Worm (Caenorhabditis elegans): ENCODE results near the gene srz-70.
"Not testable (repeated sequence)": the region's sequence is repeated elsewhere in the genome, so short reads cannot be mapped to it uniquely, and the experiment has no call there.

srz-70 gene

ce11 chrIV:3439354-3439753 lies 39.5 kb downstream of the srz-70 start, which contains the start of gene grd-3:
TSS of gene grd-3 (plus strand) at chrIV:3439655.
- TF ChIP-seq C08G9.2 (tag; optimal IDR thresholded peaks at IDR 0.05) (no peak), npax-4 (tag; optimal IDR thresholded peaks at IDR 0.05) (no peak), ceh-2 (tag; optimal IDR thresholded peaks at IDR 0.05) (no peak), rnt-1 (tag; optimal IDR thresholded peaks at IDR 0.05) (no peak), ceh-45 (GFP tag; IDR thresholded peaks at IDR 0.05) (no peak), ama-1 (optimal IDR thresholded peaks at IDR 0.05) (no peak), hlh-15 (tag; optimal IDR thresholded peaks at IDR 0.05) (no peak), unc-55 (GFP tag; optimal IDR thresholded peaks at IDR 0.05) (no peak), pros-1 (tag; optimal IDR thresholded peaks at IDR 0.05) (no peak), madf-2 (tag; optimal IDR thresholded peaks at IDR 0.05) (no peak), sdc-2 (tag; optimal IDR thresholded peaks at IDR 0.05) (no peak), hlh-6 (tag; optimal IDR thresholded peaks at IDR 0.05) (no peak), lim-6 (tag; optimal IDR thresholded peaks at IDR 0.05) (no peak), T23F11.4 (GFP tag; optimal IDR thresholded peaks at IDR 0.05) (no peak), nhr-11 (tag; optimal IDR thresholded peaks at IDR 0.05) (no peak), fkh-10 (GFP tag; optimal IDR thresholded peaks at IDR 0.05) (no peak), Y22D7AL.16 (tag; optimal IDR thresholded peaks at IDR 0.05) (no peak), gmeb-2 (tag; optimal IDR thresholded peaks at IDR 0.05) (no peak), C38D4.7 (GFP tag; optimal IDR thresholded peaks at IDR 0.05) (no peak), unc-86 (tag; optimal IDR thresholded peaks at IDR 0.05) (no peak)

- TF ChIP-seq dve-1 (tag; optimal IDR thresholded peaks at IDR 0.05): no peak
Observed at ce11 chrIV:3438022-3438421, 40.8 kb downstream of the srz-70 start, which contains the start of gene grd-13. TSS of gene grd-13 (plus strand) at chrIV:3438312.

ce11 chrIV:3436021-3436420 lies 42.8 kb downstream of the srz-70 start, which contains the start of gene srz-32:
TSS of gene srz-32 (plus strand) at chrIV:3436321.
- TF ChIP-seq ceh-18 (tag; optimal IDR thresholded peaks at IDR 0.05) (no peak), nhr-11 (tag; optimal IDR thresholded peaks at IDR 0.05) (no peak), F13H6.1 (tag; optimal IDR thresholded peaks at IDR 0.05) (no peak), hlh-15 (tag; optimal IDR thresholded peaks at IDR 0.05) (no peak), hlh-30 (tag; optimal IDR thresholded peaks at IDR 0.05; ENCODE audit: insufficient read depth) (no peak), unc-86 (tag; optimal IDR thresholded peaks at IDR 0.05) (no peak), ceh-48 (tag; optimal IDR thresholded peaks at IDR 0.05) (no peak), K09A11.1 (tag; optimal IDR thresholded peaks at IDR 0.05; ENCODE audit: insufficient read depth) (no peak), dve-1 (tag; optimal IDR thresholded peaks at IDR 0.05) (no peak), sox-2 (GFP tag; IDR thresholded peaks at IDR 0.05) (no peak), syd-9 (tag; optimal IDR thresholded peaks at IDR 0.05) (no peak), unc-55 (GFP tag; optimal IDR thresholded peaks at IDR 0.05) (no peak), ceh-2 (tag; optimal IDR thresholded peaks at IDR 0.05) (no peak), mec-3 (tag; optimal IDR thresholded peaks at IDR 0.05; ENCODE audit: borderline replicate concordance) (no peak), npax-4 (tag; optimal IDR thresholded peaks at IDR 0.05) (no peak)

- not testable (repeated sequence) for TF ChIP-seq zip-5 (tag; optimal IDR thresholded peaks at IDR 0.05); C38D4.7 (GFP tag; optimal IDR thresholded peaks at IDR 0.05); K09A11.1 (tag; optimal IDR thresholded peaks at IDR 0.05; ENCODE audit: insufficient read depth)
Observed at ce11 chrIV:3433387-3433786, 45.4 kb downstream of the srz-70 start, which contains the start of gene C04C3.7. TSS of gene C04C3.7 (minus strand) at chrIV:3433487.

ce11 chrIV:3428434-3428950 lies 50.3 kb downstream of the srz-70 start, which contains the start of the genes C04C3.9 and srz-60:
TSS of gene C04C3.9 (minus strand) at chrIV:3428534.
TSS of gene srz-60 (plus strand) at chrIV:3428900.
- no peak for TF ChIP-seq gmeb-2 (tag; optimal IDR thresholded peaks at IDR 0.05)
- no peak for TF ChIP-seq mec-3 (tag; optimal IDR thresholded peaks at IDR 0.05; ENCODE audit: borderline replicate concordance)
- no peak for TF ChIP-seq nhr-11 (tag; optimal IDR thresholded peaks at IDR 0.05)
- TF ChIP-seq syd-9 (tag; optimal IDR thresholded peaks at IDR 0.05): no peak
- TF ChIP-seq unc-86 (tag; optimal IDR thresholded peaks at IDR 0.05): no peak
- no peak for TF ChIP-seq ceh-2 (tag; optimal IDR thresholded peaks at IDR 0.05)
- no peak for TF ChIP-seq unc-42 (tag; optimal IDR thresholded peaks at IDR 0.05)
- TF ChIP-seq dve-1 (tag; optimal IDR thresholded peaks at IDR 0.05): no peak
